Worm (Caenorhabditis elegans) whole organism, L3 larva: ENCODE measurements around the gene W09C2.10.
A peak's percentile ranks its signal among the peaks of the same experiment; 100 is the strongest.

Experiments
- R02D3.7 ChIP-seq: fragments of 150-350 bp; optimal IDR thresholded peaks from 2 replicates; lab custom pipeline; 2014; ENCODE audit warnings: missing biosample characterization, missing genetic modification characterization
- ZK546.5 ChIP-seq: sonication (generic microtip); optimal IDR thresholded peaks from 2 replicates; lab custom pipeline; 2017; ENCODE audit warnings: missing biosample characterization, missing genetic modification characterization
- aly-2 ChIP-seq: fragments of 150-350 bp; optimal IDR thresholded peaks from 2 replicates; lab custom pipeline; 2014; ENCODE audit warnings: missing biosample characterization, missing genetic modification characterization
- ama-1 ChIP-seq: fragments of 150-350 bp; optimal IDR thresholded peaks from 2 replicates; lab custom pipeline; 2018
- ceh-16 ChIP-seq: sonication (generic microtip); optimal IDR thresholded peaks from 2 replicates; lab custom pipeline; 2017; ENCODE audit warnings: missing biosample characterization, missing genetic modification characterization
- ceh-28 ChIP-seq: fragments of 150-350 bp; optimal IDR thresholded peaks from 2 replicates; lab custom pipeline; 2014; ENCODE audit warnings: missing biosample characterization, missing genetic modification reagents, missing genetic modification characterization
- ceh-82 ChIP-seq: fragments of 150-350 bp; optimal IDR thresholded peaks from 2 replicates; lab custom pipeline; 2014; ENCODE audit warnings: missing biosample characterization, missing genetic modification characterization
- ceh-9 ChIP-seq: sonication (generic microtip); optimal IDR thresholded peaks from 2 replicates; lab custom pipeline; 2018; ENCODE audit warnings: missing biosample characterization, missing genetic modification characterization
- egl-5 ChIP-seq: fragments of 150-350 bp; optimal IDR thresholded peaks from 2 replicates; lab custom pipeline; 2017; ENCODE audit warnings: missing biosample characterization, missing genetic modification reagents, missing genetic modification characterization, inconsistent platforms
- elt-1 ChIP-seq: fragments of 150-350 bp; optimal IDR thresholded peaks from 2 replicates; lab custom pipeline; 2014; ENCODE audit warnings: missing biosample characterization, missing genetic modification characterization
- elt-2 ChIP-seq: sonication (generic microtip); optimal IDR thresholded peaks from 2 replicates; lab custom pipeline; 2016; ENCODE audit warnings: missing genetic modification reagents, mild to moderate bottlenecking, missing genetic modification characterization, missing compliant biosample characterization
- elt-3 ChIP-seq, 3 experiments: fragments of 150-350 bp in 1 of 3; sonication (generic microtip) in 2 of 3; optimal IDR thresholded peaks; 2 replicates in 2 of 3; 4 replicates in 1 of 3; lab custom pipeline; 2014 to 2017; ENCODE audit warnings: missing biosample characterization in 3 of 3, missing genetic modification characterization in 3 of 3
- eor-1 ChIP-seq, 2 experiments: fragments of 150-350 bp; optimal IDR thresholded peaks; 2 replicates each; lab custom pipeline; 2014 to 2018; ENCODE audit warnings: missing biosample characterization in 2 of 2, missing genetic modification characterization in 2 of 2
- fkh-10 ChIP-seq: sonication (generic microtip); optimal IDR thresholded peaks from 2 replicates; lab custom pipeline; 2017; ENCODE audit warnings: missing biosample characterization, missing genetic modification reagents, missing genetic modification characterization
- fkh-2 ChIP-seq: fragments of 150-350 bp; optimal IDR thresholded peaks from 2 replicates; lab custom pipeline; 2014; ENCODE audit warnings: missing biosample characterization, missing genetic modification reagents, missing genetic modification characterization
- fos-1 ChIP-seq: fragments of 150-350 bp; optimal IDR thresholded peaks from 2 replicates; lab custom pipeline; 2014; ENCODE audit warnings: missing biosample characterization, missing genetic modification characterization
- jun-1 ChIP-seq: fragments of 150-350 bp; optimal IDR thresholded peaks from 2 replicates; lab custom pipeline; 2014; ENCODE audit warnings: missing biosample characterization, missing genetic modification reagents, missing genetic modification characterization
- lin-15B ChIP-seq: fragments of 150-350 bp; optimal IDR thresholded peaks from 2 replicates; lab custom pipeline; 2014; ENCODE audit warnings: missing biosample characterization, missing genetic modification characterization
- lin-39 ChIP-seq: fragments of 150-350 bp; optimal IDR thresholded peaks from 2 replicates; lab custom pipeline; 2018; ENCODE audit warnings: missing biosample characterization, missing genetic modification reagents, missing genetic modification characterization
- lsy-12 ChIP-seq: sonication (generic microtip); optimal IDR thresholded peaks from 2 replicates; lab custom pipeline; 2016; ENCODE audit warnings: mild to moderate bottlenecking, missing genetic modification characterization, missing compliant biosample characterization
- mml-1 ChIP-seq: fragments of 150-350 bp; sonication (generic microtip); optimal IDR thresholded peaks from 3 replicates; lab custom pipeline; 2014; ENCODE audit warnings: missing biosample characterization, missing genetic modification characterization
- nfya-1 ChIP-seq: sonication (generic microtip); optimal IDR thresholded peaks from 2 replicates; lab custom pipeline; 2017; ENCODE audit warnings: missing genetic modification characterization, mild to moderate bottlenecking, missing compliant biosample characterization, antibody characterized with exemption, moderate library complexity; ENCODE audit not compliant: insufficient read depth
- nhr-12 ChIP-seq: fragments of 150-350 bp; optimal IDR thresholded peaks from 2 replicates; lab custom pipeline; 2014; ENCODE audit warnings: missing biosample characterization, missing genetic modification characterization
- nhr-23 ChIP-seq: fragments of 150-350 bp; optimal IDR thresholded peaks from 2 replicates; lab custom pipeline; 2014; ENCODE audit warnings: missing biosample characterization, missing genetic modification reagents, missing genetic modification characterization
- nhr-237 ChIP-seq: fragments of 150-350 bp; optimal IDR thresholded peaks from 2 replicates; lab custom pipeline; 2014; ENCODE audit warnings: missing biosample characterization, missing genetic modification characterization
- nhr-25 ChIP-seq: sonication (generic microtip); optimal IDR thresholded peaks from 2 replicates; lab custom pipeline; 2017; ENCODE audit warnings: missing biosample characterization, missing genetic modification characterization
- nhr-28 ChIP-seq: fragments of 150-350 bp; optimal IDR thresholded peaks from 2 replicates; lab custom pipeline; 2014; ENCODE audit warnings: missing biosample characterization, missing genetic modification characterization
- nhr-43 ChIP-seq: sonication (generic microtip); optimal IDR thresholded peaks from 2 replicates; lab custom pipeline; 2016; ENCODE audit warnings: mild to moderate bottlenecking, missing genetic modification characterization, missing compliant biosample characterization; ENCODE audit not compliant: poor library complexity, severe bottlenecking
- nhr-76 ChIP-seq: fragments of 150-350 bp; sonication (generic microtip); optimal IDR thresholded peaks from 5 replicates; lab custom pipeline; 2014; ENCODE audit warnings: missing biosample characterization, missing genetic modification characterization
- nhr-77 ChIP-seq: fragments of 150-350 bp; optimal IDR thresholded peaks from 2 replicates; lab custom pipeline; 2014; ENCODE audit warnings: missing biosample characterization, missing genetic modification characterization
- pha-4 ChIP-seq: fragments of 150-350 bp; optimal IDR thresholded peaks from 2 replicates; lab custom pipeline; 2014; ENCODE audit warnings: missing biosample characterization, missing genetic modification reagents, missing genetic modification characterization
- pqm-1 ChIP-seq: fragments of 150-350 bp; optimal IDR thresholded peaks from 2 replicates; lab custom pipeline; 2017; ENCODE audit warnings: missing biosample characterization, missing genetic modification characterization, inconsistent platforms
- sea-2 ChIP-seq: fragments of 150-350 bp; sonication (generic microtip); optimal IDR thresholded peaks from 4 replicates; lab custom pipeline; 2014; ENCODE audit warnings: missing biosample characterization, missing genetic modification reagents, missing genetic modification characterization
- skn-1 ChIP-seq: fragments of 150-350 bp; optimal IDR thresholded peaks from 2 replicates; lab custom pipeline; 2014; ENCODE audit warnings: missing biosample characterization, missing genetic modification characterization
- snpc-4 ChIP-seq: fragments of 150-350 bp; optimal IDR thresholded peaks from 2 replicates; lab custom pipeline; 2014; ENCODE audit warnings: missing biosample characterization, missing genetic modification characterization
- tbx-2 ChIP-seq: sonication (generic microtip); optimal IDR thresholded peaks from 2 replicates; lab custom pipeline; 2016; ENCODE audit warnings: mild to moderate bottlenecking, missing genetic modification characterization, missing compliant biosample characterization
- unc-62 ChIP-seq: fragments of 150-350 bp; sonication (generic microtip); optimal IDR thresholded peaks from 4 replicates; lab custom pipeline; 2014; ENCODE audit warnings: missing biosample characterization, missing genetic modification reagents, missing genetic modification characterization
- ztf-11 ChIP-seq: fragments of 150-350 bp; optimal IDR thresholded peaks from 2 replicates; lab custom pipeline; 2014; ENCODE audit warnings: missing biosample characterization, missing genetic modification characterization
- ztf-4 ChIP-seq: fragments of 150-350 bp; optimal IDR thresholded peaks from 2 replicates; lab custom pipeline; 2014; ENCODE audit warnings: missing biosample characterization, missing genetic modification characterization

The W09C2.10 gene

ce11 chrIV:9624977-9625376 is at the start of gene W09C2.10:
TSS of gene W09C2.10 (minus strand) at chrIV:9625077.
- no peak for TF ChIP-seq unc-62
- no peak for TF ChIP-seq lsy-12 (tag; lab: Kevin White, UChicago)
- TF ChIP-seq nhr-28 (tag; lab: Kevin White, UChicago), result no peak
- no peak for TF ChIP-seq nhr-12
- no peak for TF ChIP-seq nhr-77 (tag; lab: Kevin White, UChicago)
- no peak for TF ChIP-seq ztf-11 (tag; lab: Kevin White, UChicago)
- TF ChIP-seq skn-1, result no peak
- TF ChIP-seq sea-2 (GFP tag; lab: Kevin White, UChicago), result no peak
- TF ChIP-seq nhr-25 (tag; lab: Kevin White, UChicago), result no peak
- no peak for TF ChIP-seq eor-1 (tag; optimal IDR thresholded peaks at IDR 0.05; lab: Kevin White, UChicago)
- TF ChIP-seq ZK546.5, result no peak
- no peak for TF ChIP-seq ceh-16 (tag; lab: Kevin White, UChicago)
- no peak for TF ChIP-seq ceh-82 (tag; lab: Kevin White, UChicago)
- no peak for TF ChIP-seq nhr-76 (tag; lab: Kevin White, UChicago)
- no peak for TF ChIP-seq fkh-2 (tag; lab: Kevin White, UChicago)

- no peak for TF ChIP-seq tbx-2 (tag; lab: Kevin White, UChicago)
- TF ChIP-seq lin-39 (tag; lab: Kevin White, UChicago), result no peak
- no peak for TF ChIP-seq ztf-4
- peak; percentile 40 for TF ChIP-seq ama-1 (lab: Kevin White, UChicago)
- TF ChIP-seq elt-3 (tag; optimal IDR thresholded peaks at IDR 0.05; lab: Kevin White, UChicago), result no peak
- no peak for TF ChIP-seq nhr-77 (tag; lab: Kevin White, UChicago)
- TF ChIP-seq lsy-12 (tag; lab: Kevin White, UChicago), result no peak
- TF ChIP-seq nhr-28 (tag; lab: Kevin White, UChicago), result no peak
- peak; percentile 2 for TF ChIP-seq nfya-1
- no peak for TF ChIP-seq R02D3.7 (tag; lab: Kevin White, UChicago)
- TF ChIP-seq eor-1 (tag; optimal IDR thresholded peaks at IDR 0.05; lab: Kevin White, UChicago), result no peak
- TF ChIP-seq ZK546.5, result no peak
- no peak for TF ChIP-seq pha-4 (tag; lab: Kevin White, UChicago)
- no peak for TF ChIP-seq nhr-25 (tag; lab: Kevin White, UChicago)
- TF ChIP-seq nhr-23 (tag; lab: Kevin White, UChicago), result no peak
- TF ChIP-seq pqm-1 (tag; lab: Kevin White, UChicago), result peak; percentile 75
- TF ChIP-seq elt-1 (tag; lab: Kevin White, UChicago), result peak; percentile 72
- TF ChIP-seq elt-2 (tag; lab: Kevin White, UChicago), result peak; percentile 40
Measured at ce11 chrIV:9673683-9674336, 48.9 kb upstream of the W09C2.10 start.

- no peak for TF ChIP-seq egl-5 (tag; lab: Kevin White, UChicago)
- TF ChIP-seq ceh-28 (tag; lab: Kevin White, UChicago), result no peak
- TF ChIP-seq nhr-25 (tag; lab: Kevin White, UChicago), result peak; percentile 25
- TF ChIP-seq, all 47 proteins: peak for 1
Measured at ce11 chrIV:9673206-9673605, 48.3 kb upstream of the W09C2.10 start.

ce11 chrIV:9672434-9672833 is 47.6 kb upstream of the W09C2.10 start:
- TF ChIP-seq jun-1 (tag; lab: Kevin White, UChicago) (no peak), ama-1 (lab: Kevin White, UChicago) (no peak), nhr-23 (tag; lab: Kevin White, UChicago) (peak; percentile 94), pha-4 (tag; lab: Kevin White, UChicago) (no peak), fos-1 (tag; lab: Kevin White, UChicago) (no peak), nhr-77 (tag; lab: Kevin White, UChicago) (no peak), nhr-237 (tag; lab: Kevin White, UChicago) (no peak), pqm-1 (tag; lab: Kevin White, UChicago) (no peak), snpc-4 (tag; lab: Kevin White, UChicago) (no peak), ceh-9 (tag; lab: Kevin White, UChicago) (no peak), aly-2 (tag; lab: Kevin White, UChicago) (no peak), eor-1 (tag; optimal IDR thresholded peaks at IDR 0.05; lab: Kevin White, UChicago) (no peak), fkh-10 (GFP tag; lab: Kevin White, UChicago) (no peak), ceh-82 (tag; lab: Kevin White, UChicago) (no peak), nhr-25 (tag; lab: Kevin White, UChicago) (peak; percentile 52), nhr-76 (tag; lab: Kevin White, UChicago) (no peak), mml-1 (tag; lab: Kevin White, UChicago) (no peak), lin-39 (tag; lab: Kevin White, UChicago) (no peak), ceh-16 (tag; lab: Kevin White, UChicago) (no peak), nhr-43 (tag; lab: Kevin White, UChicago) (peak; percentile 88), elt-3 (tag; optimal IDR thresholded peaks at IDR 0.05; lab: Kevin White, UChicago) (peak in 1 of 3 experiments; percentile 79), egl-5 (tag; lab: Kevin White, UChicago) (no peak), sea-2 (GFP tag; lab: Kevin White, UChicago) (no peak), lin-15B (tag; lab: Kevin White, UChicago) (no peak)
